Fruit fly (Drosophila melanogaster): ENCODE data around the gene hzg.
A peak's percentile ranks its signal among the peaks of the same experiment; 100 is the strongest.

Gene hzg

dm6 chr3L:15956448-15957010, 48.0 kb downstream of the hzg start, which contains the start of gene elgi (continued):
- TF ChIP-seq bigmax (GFP tag; optimal IDR thresholded peaks at IDR 0.05), result no peak
- TF ChIP-seq CG18476 (GFP tag; optimal IDR thresholded peaks at IDR 0.05), result peak; percentile 46
- TF ChIP-seq chm (GFP tag; IDR thresholded peaks at IDR 0.05), result 0 out of 2 replicates have a peak, but pooled peaks have one; percentile 5
- TF ChIP-seq CG18262 (tag; optimal IDR thresholded peaks at IDR 0.05), result peak; percentile 3
- no peak for TF ChIP-seq onecut (GFP tag; IDR thresholded peaks at IDR 0.05)
- TF ChIP-seq BEAF-32 (GFP tag; optimal IDR thresholded peaks at IDR 0.05), result peak; percentile 12
- TF ChIP-seq ind (GFP tag; optimal IDR thresholded peaks at IDR 0.05), result peak; percentile 66
- peak; percentile 48 for TF ChIP-seq CG16863 (GFP tag; optimal IDR thresholded peaks at IDR 0.05)
- TF ChIP-seq CoRest (tag; optimal IDR thresholded peaks at IDR 0.05), result no peak
- TF ChIP-seq Atf6 (GFP tag; IDR thresholded peaks at IDR 0.05), result peak; percentile 28; the same call in 1 of the 2 replicates
- TF ChIP-seq phol (tag; optimal IDR thresholded peaks at IDR 0.05), result peak; percentile 67
- TF ChIP-seq CG17802 (tag; optimal IDR thresholded peaks at IDR 0.05), result no peak
- peak in 1 of 2 experiments; percentile 1 for TF ChIP-seq bsh (GFP tag; optimal IDR thresholded peaks at IDR 0.05)
- no peak for TF ChIP-seq CG2202 (tag; optimal IDR thresholded peaks at IDR 0.05)
- TF ChIP-seq vfl (GFP tag; optimal IDR thresholded peaks at IDR 0.05), result peak; percentile 51
- TF ChIP-seq vnd (GFP tag; IDR thresholded peaks at IDR 0.05; ENCODE audit: partially characterized antibody), result no peak
- no peak for TF ChIP-seq Tbp (GFP tag; optimal IDR thresholded peaks at IDR 0.05)
- TF ChIP-seq amos (GFP tag; IDR thresholded peaks at IDR 0.05; ENCODE audit: partially characterized antibody), result peak; percentile 18; the same call in 1 of the 2 replicates
- no peak for TF ChIP-seq insv (GFP tag; optimal IDR thresholded peaks at IDR 0.05)
- peak; percentile 65 for TF ChIP-seq maf-S (GFP tag; optimal IDR thresholded peaks at IDR 0.05)
- TF ChIP-seq hkb (optimal IDR thresholded peaks at IDR 0.05), result no peak
- peak; percentile 36; the same call in 1 of the 2 replicates for TF ChIP-seq hkb (GFP tag; IDR thresholded peaks at IDR 0.05)
- TF ChIP-seq NFAT (GFP tag; IDR thresholded peaks at IDR 0.05), result peak; percentile 74
- peak; percentile 65 for TF ChIP-seq CG18599 (GFP tag; optimal IDR thresholded peaks at IDR 0.05)
- 0 out of 2 replicates have a peak, but pooled peaks have one; percentile 25 for TF ChIP-seq sisA (GFP tag; IDR thresholded peaks at IDR 0.05)
- no peak for TF ChIP-seq Hr39 (optimal IDR thresholded peaks at IDR 0.05)
- peak; percentile 37; the same call in 1 of the 2 replicates for TF ChIP-seq CG16779 (GFP tag; IDR thresholded peaks at IDR 0.05)
- peak; percentile 50 for TF ChIP-seq CG1233 (GFP tag; optimal IDR thresholded peaks at IDR 0.05)
- no peak for TF ChIP-seq CG15269 (tag; optimal IDR thresholded peaks at IDR 0.05)
- no peak for TF ChIP-seq scrt (GFP tag; optimal IDR thresholded peaks at IDR 0.05)
- TF ChIP-seq CG10431 (GFP tag; optimal IDR thresholded peaks at IDR 0.05), result no peak
- no peak for TF ChIP-seq CG42726 (GFP tag; IDR thresholded peaks at IDR 0.05; ENCODE audit: partially characterized antibody)
- TF ChIP-seq CG1603 (tag; optimal IDR thresholded peaks at IDR 0.05), result no peak
- TF ChIP-seq Camta (GFP tag; optimal IDR thresholded peaks at IDR 0.05), result peak; percentile 56
- no peak for TF ChIP-seq sc (optimal IDR thresholded peaks at IDR 0.05)
- no peak for TF ChIP-seq sc (GFP tag; optimal IDR thresholded peaks at IDR 0.05)
- TF ChIP-seq tx (GFP tag; optimal IDR thresholded peaks at IDR 0.05), result peak; percentile 15
- TF ChIP-seq CG8290 (GFP tag; optimal IDR thresholded peaks at IDR 0.05), result no peak
- no peak for TF ChIP-seq CG8290 (tag; optimal IDR thresholded peaks at IDR 0.05)
- peak; percentile 3 for TF ChIP-seq CG13424 (tag; optimal IDR thresholded peaks at IDR 0.05)
- TF ChIP-seq CG14965 (GFP tag; optimal IDR thresholded peaks at IDR 0.05; ENCODE audit: borderline replicate concordance), result no peak
- TF ChIP-seq CG15073 (GFP tag; optimal IDR thresholded peaks at IDR 0.05), result no peak
- no peak for TF ChIP-seq Ssrp (tag; optimal IDR thresholded peaks at IDR 0.05)
- peak; percentile 51 for TF ChIP-seq CG12942 (GFP tag; optimal IDR thresholded peaks at IDR 0.05)
- TF ChIP-seq Antp (GFP tag; optimal IDR thresholded peaks at IDR 0.05), result peak; percentile 71
- TF ChIP-seq lmd (GFP tag; IDR thresholded peaks at IDR 0.05), result peak; percentile 53; the same call in 1 of the 2 replicates
- peak; percentile 52 for TF ChIP-seq repo (GFP tag; optimal IDR thresholded peaks at IDR 0.05)
- no peak for TF ChIP-seq yki (optimal IDR thresholded peaks at IDR 0.05)
- peak; percentile 73 for TF ChIP-seq gro (GFP tag; optimal IDR thresholded peaks at IDR 0.05)
- peak; percentile 41; the same call in 1 of the 2 replicates for TF ChIP-seq CG11085 (GFP tag; IDR thresholded peaks at IDR 0.05)
- TF ChIP-seq PHDP (tag; optimal IDR thresholded peaks at IDR 0.05), result peak; percentile 34
